Worm (Caenorhabditis elegans) whole organism, L2 larva: ENCODE results near the gene copd-1.

ENCODE experiments used
- ceh-82 ChIP-seq: fragments of 150-350 bp; optimal IDR thresholded peaks from 2 replicates; lab custom pipeline; 2014; ENCODE audit warnings: missing biosample characterization, missing genetic modification characterization
- elt-1 ChIP-seq: fragments of 150-350 bp; optimal IDR thresholded peaks from 2 replicates; lab custom pipeline; 2014; ENCODE audit warnings: missing biosample characterization, missing genetic modification characterization
- elt-3 ChIP-seq: sonication (generic microtip); optimal IDR thresholded peaks from 2 replicates; lab custom pipeline; 2017; ENCODE audit warnings: missing biosample characterization, missing genetic modification characterization
- lsy-2 ChIP-seq, 2 experiments: fragments of 150-350 bp in 1 of 2; sonication (generic microtip) in 1 of 2; optimal IDR thresholded peaks; 2 replicates each; lab custom pipeline; 2014 to 2017; ENCODE audit warnings: missing biosample characterization in 2 of 2, missing genetic modification characterization in 2 of 2
- nhr-11 ChIP-seq: fragments of 150-350 bp; optimal IDR thresholded peaks from 2 replicates; lab custom pipeline; 2014; ENCODE audit warnings: missing biosample characterization, missing genetic modification characterization
- nhr-237 ChIP-seq: fragments of 150-350 bp; optimal IDR thresholded peaks from 2 replicates; lab custom pipeline; 2014; ENCODE audit warnings: missing biosample characterization, missing genetic modification characterization
- unc-62 ChIP-seq: fragments of 150-350 bp; optimal IDR thresholded peaks from 2 replicates; lab custom pipeline; 2014; ENCODE audit warnings: missing biosample characterization, missing genetic modification reagents, missing genetic modification characterization
- ztf-1 ChIP-seq: fragments of 200-800 bp; sonication (Bioruptor generic); conservative IDR thresholded peaks from 2 replicates; pipeline ENCODE4 v1.3.6; 2022; ENCODE audit warnings: missing genetic modification characterization, missing compliant biosample characterization

- TF ChIP-seq unc-62 (GFP tag; lab: Kevin White, UChicago) (no peak), ztf-1 (no peak), nhr-237 (tag; lab: Kevin White, UChicago) (no peak), ceh-82 (tag; lab: Kevin White, UChicago) (no peak), elt-1 (tag; lab: Kevin White, UChicago) (no peak), elt-3 (tag; lab: Kevin White, UChicago) (no peak), nhr-11 (tag; lab: Kevin White, UChicago) (no peak), lsy-2 (tag; optimal IDR thresholded peaks at IDR 0.05; lab: Kevin White, UChicago) (peak in 1 of 2 experiments; percentile 52)
Measured at ce11 chrIII:6655830-6656229, 31.1 kb upstream of the copd-1 start.
